Worm (Caenorhabditis elegans) whole organism, L2 larva: Measurements from ENCODE around the gene dpf-5.

ENCODE experiments used
- F13H6.1 ChIP-seq: sonication (generic microtip); optimal IDR thresholded peaks from 2 replicates; lab custom pipeline; 2016; ENCODE audit warnings: missing genetic modification characterization, missing compliant biosample characterization
- ama-1 ChIP-seq: fragments of 150-350 bp; optimal IDR thresholded peaks from 2 replicates; lab custom pipeline; 2018; ENCODE audit warnings: inconsistent platforms
- ceh-16 ChIP-seq: fragments of 150-350 bp; optimal IDR thresholded peaks from 2 replicates; lab custom pipeline; 2014; ENCODE audit warnings: missing biosample characterization, missing genetic modification characterization
- ceh-82 ChIP-seq: fragments of 150-350 bp; optimal IDR thresholded peaks from 2 replicates; lab custom pipeline; 2014; ENCODE audit warnings: missing biosample characterization, missing genetic modification characterization
- egl-27 ChIP-seq: sonication (generic microtip); optimal IDR thresholded peaks from 3 replicates; lab custom pipeline; 2017; ENCODE audit warnings: missing biosample characterization, missing genetic modification reagents, missing genetic modification characterization
- elt-1 ChIP-seq: fragments of 150-350 bp; optimal IDR thresholded peaks from 2 replicates; lab custom pipeline; 2014; ENCODE audit warnings: missing biosample characterization, missing genetic modification characterization
- nhr-23 ChIP-seq: fragments of 150-350 bp; optimal IDR thresholded peaks from 2 replicates; lab custom pipeline; 2014; ENCODE audit warnings: missing biosample characterization, missing genetic modification reagents, missing genetic modification characterization
- nhr-237 ChIP-seq: fragments of 150-350 bp; optimal IDR thresholded peaks from 2 replicates; lab custom pipeline; 2014; ENCODE audit warnings: missing biosample characterization, missing genetic modification characterization
- skn-1 ChIP-seq: sonication (generic microtip); optimal IDR thresholded peaks from 2 replicates; lab custom pipeline; 2017; ENCODE audit warnings: missing biosample characterization, missing genetic modification characterization
- snpc-4 ChIP-seq: fragments of 150-350 bp; optimal IDR thresholded peaks from 2 replicates; lab custom pipeline; 2014; ENCODE audit warnings: missing biosample characterization, missing genetic modification characterization
- unc-62 ChIP-seq: fragments of 150-350 bp; optimal IDR thresholded peaks from 2 replicates; lab custom pipeline; 2014; ENCODE audit warnings: missing biosample characterization, missing genetic modification reagents, missing genetic modification characterization
- ztf-1 ChIP-seq: fragments of 200-800 bp; sonication (Bioruptor generic); conservative IDR thresholded peaks from 2 replicates; pipeline ENCODE4 v1.3.6; 2022; ENCODE audit warnings: missing genetic modification characterization, missing compliant biosample characterization
- ztf-4 ChIP-seq: fragments of 150-350 bp; optimal IDR thresholded peaks from 2 replicates; lab custom pipeline; 2014; ENCODE audit warnings: missing biosample characterization, missing genetic modification characterization

DNA sequence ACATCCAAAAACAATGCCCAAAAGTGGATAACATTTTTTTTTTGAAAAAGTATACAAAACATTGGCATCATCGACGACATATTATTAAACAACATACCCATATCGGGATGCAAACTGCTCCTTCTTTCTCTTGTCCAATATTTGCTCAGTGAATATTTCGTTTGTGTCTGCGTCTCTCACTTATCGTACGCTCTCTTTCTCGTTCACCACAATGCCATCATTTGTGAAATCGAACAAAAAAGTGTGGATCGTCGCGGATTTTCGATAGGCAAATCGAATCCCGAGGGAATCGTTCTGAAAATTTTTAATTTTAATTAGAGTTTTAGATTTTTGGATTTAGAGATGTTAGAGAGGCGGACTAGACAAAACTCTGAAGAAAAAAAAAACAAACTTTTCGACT, 40.4 kb upstream of the dpf-5 start, which contains the start of gene tat-2:
- TF ChIP-seq ztf-4 (tag; lab: Kevin White, UChicago) (no peak), ceh-16 (tag; lab: Kevin White, UChicago) (no peak), egl-27 (no peak), skn-1 (tag; lab: Kevin White, UChicago) (no peak), elt-1 (no peak), unc-62 (GFP tag; lab: Kevin White, UChicago) (no peak), ceh-82 (tag; lab: Kevin White, UChicago) (no peak), F13H6.1 (tag; lab: Kevin White, UChicago) (no peak), snpc-4 (tag; lab: Kevin White, UChicago) (no peak), nhr-23 (no peak), ztf-1 (no peak), nhr-237 (tag; lab: Kevin White, UChicago) (no peak), ama-1 (lab: Kevin White, UChicago) (no peak)
